Worm (Caenorhabditis elegans) whole organism, L2 larva: ENCODE data around the gene T02B11.9.

ENCODE experiments used
- F13H6.1 ChIP-seq: sonication (generic microtip); optimal IDR thresholded peaks from 2 replicates; lab custom pipeline; 2016; ENCODE audit warnings: missing genetic modification characterization, missing compliant biosample characterization
- R02D3.7 ChIP-seq: fragments of 150-350 bp; optimal IDR thresholded peaks from 2 replicates; lab custom pipeline; 2014; ENCODE audit warnings: missing biosample characterization, missing genetic modification characterization
- Y55F3AM.14 ChIP-seq: fragments of 200-800 bp; sonication (Bioruptor generic); optimal IDR thresholded peaks from 2 replicates; lab custom pipeline; 2018; ENCODE audit warnings: mild to moderate bottlenecking, missing genetic modification characterization, missing compliant biosample characterization
- alr-1 ChIP-seq: fragments of 150-350 bp; optimal IDR thresholded peaks from 2 replicates; lab custom pipeline; 2014; ENCODE audit warnings: missing biosample characterization, missing genetic modification characterization
- ama-1 ChIP-seq: fragments of 150-350 bp; optimal IDR thresholded peaks from 2 replicates; lab custom pipeline; 2018; ENCODE audit warnings: inconsistent platforms
- ceh-82 ChIP-seq: fragments of 150-350 bp; optimal IDR thresholded peaks from 2 replicates; lab custom pipeline; 2014; ENCODE audit warnings: missing biosample characterization, missing genetic modification characterization
- crh-2 ChIP-seq: sonication (generic microtip); optimal IDR thresholded peaks from 2 replicates; lab custom pipeline; 2017; ENCODE audit warnings: missing biosample characterization, missing genetic modification characterization
- dmd-4 ChIP-seq: sonication (generic microtip); optimal IDR thresholded peaks from 2 replicates; lab custom pipeline; 2017; ENCODE audit warnings: missing biosample characterization, missing genetic modification characterization
- egl-27 ChIP-seq: sonication (generic microtip); optimal IDR thresholded peaks from 3 replicates; lab custom pipeline; 2017; ENCODE audit warnings: missing biosample characterization, missing genetic modification reagents, missing genetic modification characterization
- elt-1 ChIP-seq: fragments of 150-350 bp; optimal IDR thresholded peaks from 2 replicates; lab custom pipeline; 2014; ENCODE audit warnings: missing biosample characterization, missing genetic modification characterization
- elt-3 ChIP-seq: sonication (generic microtip); optimal IDR thresholded peaks from 2 replicates; lab custom pipeline; 2017; ENCODE audit warnings: missing biosample characterization, missing genetic modification characterization
- fos-1 ChIP-seq: fragments of 150-350 bp; optimal IDR thresholded peaks from 2 replicates; lab custom pipeline; 2014; ENCODE audit warnings: missing biosample characterization, missing genetic modification characterization
- gmeb-1 ChIP-seq: fragments of 150-350 bp; optimal IDR thresholded peaks from 2 replicates; lab custom pipeline; 2014; ENCODE audit warnings: missing biosample characterization, missing genetic modification characterization
- lin-11 ChIP-seq: fragments of 150-350 bp; sonication (generic microtip); optimal IDR thresholded peaks from 2 replicates; lab custom pipeline; 2014; ENCODE audit warnings: missing biosample characterization, missing genetic modification characterization, inconsistent platforms, mixed read lengths
- lin-13 ChIP-seq: fragments of 150-350 bp; optimal IDR thresholded peaks from 2 replicates; lab custom pipeline; 2014; ENCODE audit warnings: missing biosample characterization, missing genetic modification reagents, missing genetic modification characterization
- lin-39 ChIP-seq: fragments of 150-350 bp; optimal IDR thresholded peaks from 2 replicates; lab custom pipeline; 2014; ENCODE audit warnings: missing biosample characterization, missing genetic modification reagents, missing genetic modification characterization
- lsy-2 ChIP-seq, 2 experiments: fragments of 150-350 bp in 1 of 2; sonication (generic microtip) in 1 of 2; optimal IDR thresholded peaks; 2 replicates each; lab custom pipeline; 2014 to 2017; ENCODE audit warnings: missing biosample characterization in 2 of 2, missing genetic modification characterization in 2 of 2
- mab-5 ChIP-seq: fragments of 150-350 bp; optimal IDR thresholded peaks from 2 replicates; lab custom pipeline; 2014; ENCODE audit warnings: missing biosample characterization, missing genetic modification characterization
- mbf-1 ChIP-seq: sonication (generic microtip); optimal IDR thresholded peaks from 2 replicates; lab custom pipeline; 2017; ENCODE audit warnings: missing biosample characterization, missing genetic modification characterization
- nhr-11 ChIP-seq: fragments of 150-350 bp; optimal IDR thresholded peaks from 2 replicates; lab custom pipeline; 2014; ENCODE audit warnings: missing biosample characterization, missing genetic modification characterization
- nhr-12 ChIP-seq: fragments of 150-350 bp; optimal IDR thresholded peaks from 2 replicates; lab custom pipeline; 2014; ENCODE audit warnings: missing biosample characterization, missing genetic modification characterization
- nhr-21 ChIP-seq: fragments of 150-350 bp; optimal IDR thresholded peaks from 2 replicates; lab custom pipeline; 2014; ENCODE audit warnings: missing biosample characterization, missing genetic modification characterization
- nhr-237 ChIP-seq: fragments of 150-350 bp; optimal IDR thresholded peaks from 2 replicates; lab custom pipeline; 2014; ENCODE audit warnings: missing biosample characterization, missing genetic modification characterization
- nhr-25 ChIP-seq: fragments of 150-350 bp; sonication (generic microtip); optimal IDR thresholded peaks from 3 replicates; lab custom pipeline; 2014; ENCODE audit warnings: missing biosample characterization, missing genetic modification characterization
- nhr-77 ChIP-seq: fragments of 150-350 bp; optimal IDR thresholded peaks from 2 replicates; lab custom pipeline; 2014; ENCODE audit warnings: missing biosample characterization, missing genetic modification characterization
- peb-1 ChIP-seq: fragments of 150-350 bp; optimal IDR thresholded peaks from 2 replicates; lab custom pipeline; 2014; ENCODE audit warnings: missing biosample characterization, missing genetic modification characterization
- sem-4 ChIP-seq: fragments of 150-350 bp; optimal IDR thresholded peaks from 2 replicates; lab custom pipeline; 2014; ENCODE audit warnings: missing biosample characterization, missing genetic modification reagents, missing genetic modification characterization
- snpc-4 ChIP-seq: fragments of 150-350 bp; optimal IDR thresholded peaks from 2 replicates; lab custom pipeline; 2014; ENCODE audit warnings: missing biosample characterization, missing genetic modification characterization
- unc-39 ChIP-seq: fragments of 150-350 bp; optimal IDR thresholded peaks from 2 replicates; lab custom pipeline; 2014; ENCODE audit warnings: missing biosample characterization, missing genetic modification characterization
- zag-1 ChIP-seq: fragments of 150-350 bp; optimal IDR thresholded peaks from 2 replicates; lab custom pipeline; 2014; ENCODE audit warnings: missing biosample characterization, missing genetic modification characterization
- ztf-1 ChIP-seq: fragments of 200-800 bp; sonication (Bioruptor generic); conservative IDR thresholded peaks from 2 replicates; pipeline ENCODE4 v1.3.6; 2022; ENCODE audit warnings: missing genetic modification characterization, missing compliant biosample characterization
- ztf-11 ChIP-seq: sonication (generic microtip); optimal IDR thresholded peaks from 2 replicates; lab custom pipeline; 2017; ENCODE audit warnings: missing biosample characterization, missing genetic modification characterization
- ztf-4 ChIP-seq: fragments of 150-350 bp; optimal IDR thresholded peaks from 2 replicates; lab custom pipeline; 2014; ENCODE audit warnings: missing biosample characterization, missing genetic modification characterization

The T02B11.9 gene

DNA sequence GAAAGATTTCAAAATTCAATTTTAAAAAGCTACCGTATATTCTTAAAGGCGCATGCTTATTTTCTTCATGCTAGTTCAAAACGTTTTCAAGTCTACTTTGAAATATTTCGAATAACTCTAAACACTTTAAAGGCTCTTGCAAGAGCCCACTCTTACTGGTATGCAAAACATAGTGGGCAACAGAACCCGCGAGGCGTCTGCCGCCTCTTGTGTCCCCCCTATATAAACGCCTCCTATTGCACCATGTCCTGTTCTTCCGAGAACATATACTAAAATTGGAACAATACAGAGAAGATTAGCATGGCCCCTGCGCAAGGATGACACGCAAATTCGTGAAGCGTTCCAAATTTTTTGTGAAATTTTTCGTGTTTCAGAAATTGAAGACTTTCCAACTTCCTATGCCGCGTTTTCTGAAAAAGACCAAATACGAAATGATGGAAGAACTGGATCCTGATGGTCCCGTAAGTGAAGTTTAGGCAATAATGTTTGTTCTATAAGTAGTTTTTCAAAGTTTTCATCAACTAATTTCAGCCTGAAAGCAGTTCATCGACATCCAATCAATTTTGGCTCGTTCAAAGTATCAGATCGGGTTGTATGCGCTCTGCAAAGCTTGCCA, 17.1 kb upstream of the T02B11.9 start:
- TF ChIP-seq snpc-4 = peak; percentile 88
- no peak for TF ChIP-seq mbf-1 (tag; lab: Kevin White, UChicago)
- no peak for TF ChIP-seq ceh-82 (tag; lab: Kevin White, UChicago)
- TF ChIP-seq sem-4 (tag; lab: Kevin White, UChicago) = no peak
- no peak for TF ChIP-seq alr-1
- TF ChIP-seq ztf-11 (tag; lab: Kevin White, UChicago) = no peak
- no peak for TF ChIP-seq lin-11 (tag; lab: Kevin White, UChicago)

- TF ChIP-seq ama-1 = no peak
- no peak for TF ChIP-seq nhr-12 (tag; lab: Kevin White, UChicago)
- no peak for TF ChIP-seq nhr-77
- no peak for TF ChIP-seq elt-1 (tag; lab: Kevin White, UChicago)
- no peak for TF ChIP-seq lin-13 (GFP tag; lab: Kevin White, UChicago)
- no peak for TF ChIP-seq crh-2
- no peak for TF ChIP-seq egl-27
- no peak for TF ChIP-seq mbf-1 (tag; lab: Kevin White, UChicago)
- TF ChIP-seq F13H6.1 (tag; lab: Kevin White, UChicago) = no peak
- no peak for TF ChIP-seq nhr-21
- no peak for TF ChIP-seq elt-3 (tag; lab: Kevin White, UChicago)
- TF ChIP-seq ztf-4 (tag; lab: Kevin White, UChicago) = no peak
- TF ChIP-seq unc-39 (tag; lab: Kevin White, UChicago) = no peak
- no peak for TF ChIP-seq ceh-82 (tag; lab: Kevin White, UChicago)
Observed at ce11 chrV:866729-867128, 9.3 kb upstream of the T02B11.9 start, which contains the start of gene T02B11.3. Gene T02B11.3, minus strand, starts transcription at chrV:866829.

DNA sequence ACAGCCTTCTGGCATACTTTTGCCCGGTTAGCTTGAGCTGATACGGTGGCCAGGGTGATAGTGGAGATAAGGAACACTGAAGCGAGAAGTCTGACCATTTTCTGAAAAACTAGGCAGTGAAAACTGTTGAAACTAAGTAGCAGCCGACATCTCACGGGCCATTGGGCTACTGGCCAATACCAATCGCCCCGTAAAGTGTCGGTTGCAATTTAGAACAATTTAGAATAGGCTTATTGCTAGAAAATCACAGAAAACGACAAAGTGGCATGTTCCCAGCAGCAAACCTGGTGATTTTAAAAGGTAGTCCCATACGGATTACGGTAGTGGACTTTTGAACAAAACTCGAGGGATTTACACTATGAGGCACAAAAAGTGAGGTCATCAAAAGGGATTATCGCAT, 5.0 kb upstream of the T02B11.9 start, which contains the start of gene T02B11.4:
Gene T02B11.4 (minus strand): TSS at position 101 of the 400 bp plus-strand sequence.
- TF ChIP-seq Y55F3AM.14 (GFP tag; lab: Kevin White, UChicago) (no peak), zag-1 (tag; lab: Kevin White, UChicago) (no peak), ztf-1 (GFP tag; lab: Robert Waterston, UW) (no peak)
- TF ChIP-seq, all 48 proteins: peak for 0

ce11 chrV:878567-878966, 2.5 kb downstream of the T02B11.9 start, which contains the start of gene T02B11.8:
Gene T02B11.8, minus strand, starts transcription at chrV:878667.
- no peak for TF ChIP-seq nhr-21
- TF ChIP-seq lsy-2 (tag; optimal IDR thresholded peaks at IDR 0.05; lab: Kevin White, UChicago) = no peak
- TF ChIP-seq lin-13 (GFP tag; lab: Kevin White, UChicago) = no peak
- no peak for TF ChIP-seq nhr-237 (tag; lab: Kevin White, UChicago)
- TF ChIP-seq peb-1 (tag; lab: Kevin White, UChicago) = no peak

DNA sequence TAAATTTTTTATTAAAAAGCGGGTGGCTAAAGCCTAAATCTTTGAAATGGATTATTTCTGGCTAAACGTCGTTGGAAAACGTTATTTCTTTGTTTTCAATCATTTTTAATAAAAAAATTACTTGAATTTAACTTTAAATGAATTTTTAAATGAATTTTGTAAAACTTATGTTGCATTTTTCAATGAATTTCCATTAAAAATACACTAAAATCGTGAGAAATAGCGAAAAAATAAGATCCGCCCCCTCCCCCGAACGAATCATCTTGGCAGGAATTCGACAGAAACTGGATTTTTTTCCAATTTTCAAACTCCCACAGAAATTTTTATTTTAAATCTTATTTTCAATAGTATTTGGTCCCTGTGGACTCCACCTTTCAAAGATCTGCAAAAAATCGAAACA, 3.1 kb downstream of the T02B11.9 start, which contains the start of gene srg-53:
Gene srg-53 (plus strand): TSS at position 301 of the 400 bp plus-strand sequence.
- TF ChIP-seq alr-1 (no peak), snpc-4 (no peak), nhr-77 (no peak), fos-1 (tag; lab: Kevin White, UChicago) (no peak), crh-2 (no peak), gmeb-1 (tag; lab: Kevin White, UChicago) (no peak)

DNA sequence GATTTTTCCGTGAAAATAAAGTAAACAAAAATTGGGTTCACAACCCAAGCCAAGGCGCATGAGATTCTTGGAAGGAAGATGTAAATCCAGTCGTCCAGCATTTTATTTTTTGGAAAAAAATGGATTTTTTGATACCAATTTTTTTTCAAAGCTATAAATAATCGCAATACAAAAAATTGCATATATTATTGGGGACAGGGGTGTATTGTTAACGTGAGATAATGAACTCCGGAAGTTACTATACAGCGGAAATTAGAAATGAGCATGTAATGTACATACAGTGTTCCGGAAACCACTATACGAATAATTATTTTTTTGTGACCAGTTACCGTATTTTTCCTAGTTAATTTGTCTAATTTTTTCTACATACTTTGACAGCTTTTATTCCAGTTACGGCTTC, 8.3 kb downstream of the T02B11.9 start, which contains the start of gene srj-38:
Gene srj-38 (minus strand): TSS at position 101 of the 400 bp plus-strand sequence.
- no peak for TF ChIP-seq lin-39 (tag; lab: Kevin White, UChicago)
- TF ChIP-seq elt-3 (tag; lab: Kevin White, UChicago) = no peak
- no peak for TF ChIP-seq nhr-12 (tag; lab: Kevin White, UChicago)
- no peak for TF ChIP-seq gmeb-1 (tag; lab: Kevin White, UChicago)
- TF ChIP-seq R02D3.7 (tag; lab: Kevin White, UChicago) = no peak

ce11 chrV:889216-889615, 13.2 kb downstream of the T02B11.9 start, which contains the start of gene T02B11.6:
Gene T02B11.6, minus strand, starts transcription at chrV:889316.
- TF ChIP-seq mbf-1 (tag; lab: Kevin White, UChicago) = no peak
- TF ChIP-seq nhr-11 (tag; lab: Kevin White, UChicago) = no peak
- no peak for TF ChIP-seq mab-5 (tag; lab: Kevin White, UChicago)
- TF ChIP-seq nhr-237 (tag; lab: Kevin White, UChicago) = no peak
- TF ChIP-seq dmd-4 (tag; lab: Kevin White, UChicago) = no peak
- no peak for TF ChIP-seq nhr-25
- no peak for TF ChIP-seq ceh-82 (tag; lab: Kevin White, UChicago)
